Worm (Caenorhabditis elegans): ENCODE data around the gene anmt-1.

DNA sequence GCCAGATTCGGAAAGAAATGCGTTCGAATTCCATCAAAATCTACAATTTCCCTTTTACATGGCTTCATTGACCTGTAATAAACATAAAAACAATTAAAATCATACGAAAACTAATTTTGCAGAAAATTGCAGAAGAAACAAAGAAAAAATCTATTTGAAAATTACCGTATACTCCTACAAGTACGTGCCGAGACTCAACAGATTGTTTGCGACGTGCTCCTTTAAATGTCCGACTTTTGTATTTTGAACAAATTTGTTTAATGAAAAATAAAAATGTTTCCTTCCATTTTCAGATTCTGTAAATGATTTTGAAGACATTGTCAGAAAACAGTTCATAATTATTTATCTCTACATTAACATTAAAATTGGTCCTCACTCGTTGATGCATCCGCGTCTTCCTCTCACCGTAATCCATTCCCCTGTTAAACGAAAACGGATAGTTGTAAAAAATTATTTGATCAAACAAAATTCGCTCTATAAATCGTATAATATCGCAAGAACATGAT is 9.6 kb upstream of the anmt-1 start, which contains the start of gene pgl-2:
- TF ChIP-seq dpl-1 (GFP tag; optimal IDR thresholded peaks at IDR 0.05), result no peak
- no peak for TF ChIP-seq nhr-28 (tag; optimal IDR thresholded peaks at IDR 0.05)
- TF ChIP-seq egl-27 (tag; optimal IDR thresholded peaks at IDR 0.05), result no peak
- no peak for TF ChIP-seq elt-2 (tag; optimal IDR thresholded peaks at IDR 0.05)
- TF ChIP-seq nhr-11 (tag; optimal IDR thresholded peaks at IDR 0.05), result no peak
- no peak for TF ChIP-seq isw-1 (GFP tag; IDR thresholded peaks at IDR 0.05)
- TF ChIP-seq nhr-84 (tag; optimal IDR thresholded peaks at IDR 0.05), result no peak
- no peak for TF ChIP-seq ztf-4 (tag; optimal IDR thresholded peaks at IDR 0.05)
- no peak for TF ChIP-seq elt-3 (tag; optimal IDR thresholded peaks at IDR 0.05)
- TF ChIP-seq unc-62 (GFP tag; optimal IDR thresholded peaks at IDR 0.05), result no peak
- no peak for TF ChIP-seq rnt-1 (tag; optimal IDR thresholded peaks at IDR 0.05)
